Worm (Caenorhabditis elegans): ENCODE data around the gene lin-1.

DNA sequence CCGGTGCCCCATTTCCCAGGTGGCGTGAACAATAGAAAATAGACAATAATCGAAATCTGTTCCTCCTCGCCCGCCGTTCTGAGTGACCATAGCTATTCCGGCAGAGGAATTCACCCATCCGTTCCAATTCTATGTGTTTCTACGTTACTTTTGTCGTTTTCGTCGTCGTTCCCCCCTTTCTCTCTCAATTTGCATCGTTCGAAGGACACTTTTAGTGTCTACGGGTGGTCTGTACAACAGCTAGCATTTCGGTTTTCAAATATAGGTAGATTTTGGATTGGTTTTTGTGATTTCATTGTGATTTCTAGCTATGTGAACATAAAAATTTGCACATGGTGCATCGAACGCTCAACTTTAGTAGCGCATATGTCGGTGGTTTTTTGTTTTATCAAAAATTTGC, 19.9 kb upstream of the lin-1 start:
- TF ChIP-seq W03F9.2 (tag; optimal IDR thresholded peaks at IDR 0.05) (no peak), him-1 (tag; optimal IDR thresholded peaks at IDR 0.05) (no peak)

Data from whole organism, L4/young adult.